Fruit fly (Drosophila melanogaster): Measurements from ENCODE around the gene KrT95D.

KrT95D gene

DNA sequence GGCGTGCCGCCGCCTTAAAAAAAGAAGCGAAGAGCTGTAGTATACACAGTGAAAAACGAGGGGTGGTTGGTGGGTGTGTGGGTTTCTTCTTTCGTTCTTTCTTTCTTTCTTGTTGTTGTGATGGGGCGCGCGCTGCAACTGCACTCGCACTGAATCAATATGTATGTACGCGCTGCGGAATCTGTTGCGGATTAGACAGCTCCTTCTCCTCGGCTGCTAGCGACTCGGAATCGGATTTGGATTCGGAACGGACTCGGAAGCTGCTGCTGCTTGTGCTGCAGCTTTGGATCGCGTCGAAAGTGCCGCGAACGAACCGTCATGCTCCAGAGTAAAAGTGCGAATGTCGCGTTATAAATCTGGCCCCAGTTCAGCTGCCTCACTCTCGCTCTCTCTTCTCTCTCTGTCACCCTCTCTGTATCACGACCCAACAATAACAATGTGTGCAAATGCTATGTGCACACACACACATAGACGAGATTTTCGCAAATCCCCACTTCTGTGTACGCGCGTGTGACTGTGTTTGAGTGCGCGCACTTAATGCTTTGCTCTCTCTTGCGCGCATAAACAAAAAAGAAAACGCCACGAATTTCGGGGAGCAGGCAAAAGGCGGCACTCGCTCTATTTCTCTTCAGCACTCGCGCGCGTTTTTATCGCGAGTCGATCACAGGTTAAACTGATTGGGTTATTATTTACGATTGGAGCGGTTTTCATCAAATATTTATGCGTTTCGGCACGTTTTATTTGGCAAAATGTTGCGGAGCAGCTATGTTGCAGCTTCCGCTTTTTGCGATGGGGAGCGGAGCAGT is 405 bp downstream of the KrT95D start (continued):
- no peak for TF ChIP-seq CG8632 (GFP tag; optimal IDR thresholded peaks at IDR 0.05)
- TF ChIP-seq Ets21C (GFP tag; optimal IDR thresholded peaks at IDR 0.05), result no peak
- no peak for TF ChIP-seq Lpt (GFP tag; optimal IDR thresholded peaks at IDR 0.05)
- TF ChIP-seq CG9139 (GFP tag; optimal IDR thresholded peaks at IDR 0.05), result peak; percentile 18
- TF ChIP-seq fd85E (GFP tag; optimal IDR thresholded peaks at IDR 0.05), result peak; percentile 36
- peak; percentile 50 for TF ChIP-seq Sox14 (GFP tag; optimal IDR thresholded peaks at IDR 0.05)
- no peak for TF ChIP-seq Hr4 (GFP tag; optimal IDR thresholded peaks at IDR 0.05)
- peak; percentile 48 for TF ChIP-seq CG8119 (GFP tag; IDR thresholded peaks at IDR 0.05)
- TF ChIP-seq achi (GFP tag; optimal IDR thresholded peaks at IDR 0.05), result peak; percentile 25
- TF ChIP-seq CG6163 (GFP tag; IDR thresholded peaks at IDR 0.05), result no peak; the same call in 2 of the 3 replicates
- peak; percentile 44; the same call in 1 of the 2 replicates for TF ChIP-seq Gug (GFP tag; IDR thresholded peaks at IDR 0.05)
- TF ChIP-seq CG1621 (tag; optimal IDR thresholded peaks at IDR 0.05), result peak; percentile 13
- peak; percentile 18 for TF ChIP-seq CG10669 (GFP tag; optimal IDR thresholded peaks at IDR 0.05)
- peak; percentile 34 for TF ChIP-seq CG32006 (GFP tag; optimal IDR thresholded peaks at IDR 0.05)
- TF ChIP-seq lz (GFP tag; optimal IDR thresholded peaks at IDR 0.05), result no peak
- TF ChIP-seq Blimp-1 (GFP tag; optimal IDR thresholded peaks at IDR 0.05), result peak; percentile 47

dm6 chr3R:24027222-24027621 is 4.4 kb downstream of the KrT95D start:
- no peak for TF ChIP-seq topi (GFP tag; optimal IDR thresholded peaks at IDR 0.05)
- no peak for TF ChIP-seq svp (GFP tag)
- TF ChIP-seq vri (GFP tag; optimal IDR thresholded peaks at IDR 0.05), result peak; percentile 42
- TF ChIP-seq CG16779 (tag; optimal IDR thresholded peaks at IDR 0.05), result no peak

DNA sequence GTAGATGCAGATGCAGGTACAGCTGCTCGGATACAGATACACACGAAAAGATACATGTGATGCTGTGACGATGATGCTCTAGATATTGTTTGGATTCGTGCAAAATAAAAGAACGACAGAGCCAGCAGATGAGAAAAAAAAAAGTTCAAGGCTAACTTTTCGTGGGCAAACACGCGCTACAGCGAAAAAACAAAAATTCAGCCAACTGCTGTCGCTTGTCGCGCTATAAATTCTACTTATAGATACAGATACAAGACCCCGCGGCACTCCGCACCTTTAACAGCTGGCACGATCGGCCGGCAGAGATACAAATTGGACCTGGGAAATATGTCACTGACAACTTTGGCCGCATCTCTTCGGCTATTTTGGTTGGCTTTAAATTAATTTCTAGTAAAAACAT is 5.1 kb downstream of the KrT95D start:
- TF ChIP-seq fd85E (GFP tag; optimal IDR thresholded peaks at IDR 0.05) (no peak), salr (GFP tag; optimal IDR thresholded peaks at IDR 0.05) (peak in 1 of 2 experiments; percentile 0)

DNA sequence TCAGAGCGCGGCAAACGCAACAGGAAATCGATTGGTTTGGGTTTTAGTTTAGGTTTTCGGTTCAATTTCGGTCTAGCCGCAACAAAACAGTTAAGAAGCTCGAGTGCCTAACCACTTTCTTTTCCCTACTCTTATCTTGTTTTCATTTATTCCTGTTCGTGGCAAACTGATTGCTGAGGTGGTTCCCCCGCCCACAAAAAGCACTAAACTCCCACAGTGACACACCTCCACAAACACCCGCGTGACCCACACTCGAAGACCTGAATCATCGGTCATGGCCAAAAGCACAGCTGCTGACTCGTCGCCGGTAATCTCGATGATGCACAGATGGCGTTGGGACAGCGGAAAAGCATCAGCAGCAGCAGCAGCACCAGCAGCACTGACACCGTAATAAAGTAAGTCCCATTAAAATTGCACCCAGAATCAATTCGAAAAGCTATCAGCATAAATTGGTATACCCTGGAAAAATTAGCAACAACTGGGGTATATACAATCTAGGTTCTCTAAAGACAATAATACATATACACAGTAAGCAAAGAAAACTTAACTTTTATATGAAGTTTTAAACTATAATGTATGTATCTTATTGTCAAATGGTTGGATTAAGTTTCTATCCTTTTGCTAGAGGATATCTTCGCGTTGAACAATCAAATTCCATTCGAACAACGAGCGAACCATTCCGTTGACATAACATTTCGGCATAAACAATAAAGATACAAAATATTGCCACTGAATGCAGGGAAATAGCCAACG is 5.7 kb downstream of the KrT95D start:
- TF ChIP-seq Blimp-1 (GFP tag; optimal IDR thresholded peaks at IDR 0.05) (no peak), topi (GFP tag; optimal IDR thresholded peaks at IDR 0.05) (peak; percentile 11), Eip78C (GFP tag) (peak; percentile 74), Eip93F (GFP tag; optimal IDR thresholded peaks at IDR 0.05) (no peak), CG15336 (GFP tag; IDR thresholded peaks at IDR 0.05) (peak; percentile 51; the same call in 1 of the 2 replicates), CG3032 (tag; optimal IDR thresholded peaks at IDR 0.05) (peak; percentile 5), Ets96B (tag; optimal IDR thresholded peaks at IDR 0.05) (peak; percentile 12), cyc (GFP tag; optimal IDR thresholded peaks at IDR 0.05) (peak; percentile 33), Sox14 (GFP tag; optimal IDR thresholded peaks at IDR 0.05) (peak; percentile 35), lz (GFP tag; optimal IDR thresholded peaks at IDR 0.05) (no peak), CG10631 (GFP tag; optimal IDR thresholded peaks at IDR 0.05) (no peak), acj6 (GFP tag; optimal IDR thresholded peaks at IDR 0.05) (peak; percentile 22), CG9139 (GFP tag; optimal IDR thresholded peaks at IDR 0.05) (no peak), Sox15 (GFP tag; optimal IDR thresholded peaks at IDR 0.05) (no peak), Gug (GFP tag; IDR thresholded peaks at IDR 0.05) (no peak), CG32006 (GFP tag; optimal IDR thresholded peaks at IDR 0.05) (peak; percentile 58), CG11762 (GFP tag; optimal IDR thresholded peaks at IDR 0.05; ENCODE audit: insufficient read depth) (no peak), CG7368 (GFP tag; optimal IDR thresholded peaks at IDR 0.05) (no peak), CG6792 (GFP tag; optimal IDR thresholded peaks at IDR 0.05) (no peak), Hr4 (GFP tag; optimal IDR thresholded peaks at IDR 0.05) (peak; percentile 25), OdsH (GFP tag; optimal IDR thresholded peaks at IDR 0.05) (peak; percentile 27), CG10669 (GFP tag; optimal IDR thresholded peaks at IDR 0.05) (no peak), CG31627 (GFP tag; optimal IDR thresholded peaks at IDR 0.05) (peak; percentile 40), svp (GFP tag) (peak; percentile 77), achi (GFP tag; optimal IDR thresholded peaks at IDR 0.05) (peak; percentile 41), pdm3 (GFP tag; optimal IDR thresholded peaks at IDR 0.05) (peak; percentile 47), CG8319 (GFP tag; optimal IDR thresholded peaks at IDR 0.05) (no peak), CG11294 (GFP tag; IDR thresholded peaks at IDR 0.05) (no peak), Sox102F (GFP tag; optimal IDR thresholded peaks at IDR 0.05) (peak; percentile 14), esn (GFP tag; optimal IDR thresholded peaks at IDR 0.05) (peak; percentile 30), Hr39 (GFP tag; optimal IDR thresholded peaks at IDR 0.05) (peak; percentile 53), eg (GFP tag; IDR thresholded peaks at IDR 0.05) (peak; percentile 44; the same call in 2 of the 3 replicates)

Data from whole organism, prepupa.